Fruit fly (Drosophila melanogaster) whole organism, embryonic: ENCODE results near the gene CG8420.
A peak's percentile ranks its signal among the peaks of the same experiment; 100 is the strongest.

Experiments
- Adf1 ChIP-seq: fragments of 200-800 bp; sonication (Bioruptor generic); IDR thresholded peaks from 2 replicates; pipeline ENCODE4 v1.3.6; 2022; ENCODE audit warnings: missing biosample characterization, missing genetic modification characterization
- Asciz ChIP-seq: fragments of 200-800 bp; sonication (Bioruptor generic); optimal IDR thresholded peaks from 2 replicates; lab custom pipeline; 2017; ENCODE audit warnings: missing biosample characterization, mild to moderate bottlenecking, missing genetic modification characterization, missing genetic modification reagents
- BtbVII ChIP-seq: fragments of 200-800 bp; sonication (Bioruptor generic); optimal IDR thresholded peaks from 3 replicates; lab custom pipeline; 2017; ENCODE audit warnings: missing biosample characterization, mild to moderate bottlenecking, missing genetic modification characterization
- CG11504 ChIP-seq: fragments of 200-800 bp; sonication (Bioruptor generic); optimal IDR thresholded peaks from 3 replicates; lab custom pipeline; 2019; ENCODE audit warnings: missing biosample characterization, mild to moderate bottlenecking, missing genetic modification characterization, moderate library complexity
- CG2116 ChIP-seq: fragments of 200-800 bp; sonication (Bioruptor generic); optimal IDR thresholded peaks from 3 replicates; lab custom pipeline; 2018; ENCODE audit warnings: missing biosample characterization, mild to moderate bottlenecking, missing genetic modification characterization
- CG2120 ChIP-seq: fragments of 200-800 bp; sonication (Bioruptor generic); optimal IDR thresholded peaks from 3 replicates; lab custom pipeline; 2016; ENCODE audit warnings: missing biosample characterization, missing genetic modification characterization
- CG9727 ChIP-seq: fragments of 200-800 bp; sonication (Bioruptor generic); optimal IDR thresholded peaks from 3 replicates; lab custom pipeline; 2017; ENCODE audit warnings: missing biosample characterization, mild to moderate bottlenecking, missing genetic modification characterization
- CHES-1-like ChIP-seq: fragments of 200-800 bp; sonication (Bioruptor generic); optimal IDR thresholded peaks from 2 replicates; lab custom pipeline; 2016; ENCODE audit warnings: missing biosample characterization, missing genetic modification characterization
- CTCF ChIP-seq: fragments of 200-800 bp; sonication (Bioruptor generic); optimal IDR thresholded peaks from 2 replicates; lab custom pipeline; 2017; ENCODE audit warnings: missing biosample characterization, mild to moderate bottlenecking, missing genetic modification characterization, moderate library complexity
- ERR ChIP-seq: fragments of 200-800 bp; sonication (Bioruptor generic); optimal IDR thresholded peaks from 2 replicates; lab custom pipeline; 2016; ENCODE audit warnings: missing biosample characterization, missing genetic modification characterization
- Elba2 ChIP-seq: fragments of 200-800 bp; sonication (Bioruptor generic); optimal IDR thresholded peaks from 3 replicates; lab custom pipeline; 2016; ENCODE audit warnings: missing biosample characterization, missing genetic modification characterization
- Ets65A ChIP-seq: fragments of 200-800 bp; sonication (Bioruptor generic); peaks from one replicate; lab custom pipeline; 2016; ENCODE audit warnings: missing biosample characterization, missing genetic modification characterization
- Fer1 ChIP-seq: fragments of 200-800 bp; sonication (Bioruptor generic); optimal IDR thresholded peaks from 2 replicates; lab custom pipeline; 2017; ENCODE audit warnings: missing biosample characterization, mild to moderate bottlenecking, missing genetic modification characterization
- HLH4C ChIP-seq: fragments of 200-800 bp; sonication (Bioruptor generic); IDR thresholded peaks from 3 replicates; pipeline ENCODE4 v1.3.6; 2022; ENCODE audit warnings: missing biosample characterization, missing genetic modification characterization; ENCODE audit not compliant: partially characterized antibody
- HmgD ChIP-seq: fragments of 200-800 bp; sonication (Bioruptor generic); optimal IDR thresholded peaks from 3 replicates; lab custom pipeline; 2016; ENCODE audit warnings: missing biosample characterization, missing genetic modification characterization
- Meics ChIP-seq: fragments of 200-800 bp; sonication (Bioruptor generic); optimal IDR thresholded peaks from 2 replicates; lab custom pipeline; 2017; ENCODE audit warnings: missing biosample characterization, mild to moderate bottlenecking, missing genetic modification characterization
- Myb ChIP-seq: fragments of 200-800 bp; sonication (Bioruptor generic); optimal IDR thresholded peaks from 2 replicates; lab custom pipeline; 2016; ENCODE audit warnings: missing biosample characterization, missing genetic modification characterization
- Opbp ChIP-seq: fragments of 200-800 bp; sonication (Bioruptor generic); IDR thresholded peaks from 3 replicates; pipeline ENCODE4 v1.3.6; 2022; ENCODE audit warnings: missing biosample characterization, missing genetic modification characterization; ENCODE audit not compliant: partially characterized antibody
- Ravus ChIP-seq: fragments of 200-800 bp; sonication (Bioruptor generic); IDR thresholded peaks from 2 replicates; pipeline ENCODE4 v1.3.6; 2022; ENCODE audit warnings: missing biosample characterization, missing genetic modification characterization
- Sox102F ChIP-seq: fragments of 200-800 bp; sonication (Bioruptor generic); optimal IDR thresholded peaks from 2 replicates; lab custom pipeline; 2018; ENCODE audit warnings: missing biosample characterization, mild to moderate bottlenecking, missing genetic modification characterization, moderate library complexity
- amos ChIP-seq: fragments of 200-800 bp; sonication (Bioruptor generic); IDR thresholded peaks from 2 replicates; pipeline ENCODE4 v1.3.6; 2022; ENCODE audit warnings: missing biosample characterization, missing genetic modification characterization; ENCODE audit not compliant: partially characterized antibody
- ato ChIP-seq: fragments of 200-800 bp; sonication (Bioruptor generic); IDR thresholded peaks from 2 replicates; pipeline ENCODE4 v1.3.6; 2022; ENCODE audit warnings: missing biosample characterization, missing genetic modification characterization; ENCODE audit not compliant: partially characterized antibody
- dmrt11E ChIP-seq: fragments of 200-800 bp; sonication (Bioruptor generic); optimal IDR thresholded peaks from 3 replicates; lab custom pipeline; 2018; ENCODE audit warnings: missing biosample characterization, mild to moderate bottlenecking, missing genetic modification characterization, moderate library complexity
- ewg ChIP-seq: fragments of 200-800 bp; sonication (Bioruptor generic); optimal IDR thresholded peaks from 3 replicates; lab custom pipeline; 2017; ENCODE audit warnings: mild to moderate bottlenecking, missing biosample characterization, missing genetic modification reagents, missing genetic modification characterization
- fd64A ChIP-seq: fragments of 200-800 bp; sonication (Bioruptor generic); optimal IDR thresholded peaks from 3 replicates; lab custom pipeline; 2018; ENCODE audit warnings: missing biosample characterization, mild to moderate bottlenecking, missing genetic modification characterization
- gro ChIP-seq: fragments of 200-800 bp; sonication (Bioruptor generic); optimal IDR thresholded peaks from 2 replicates; lab custom pipeline; 2016; ENCODE audit warnings: missing biosample characterization, missing genetic modification characterization
- ham ChIP-seq: fragments of 200-800 bp; sonication (Bioruptor generic); IDR thresholded peaks from 2 replicates; pipeline ENCODE4 v1.3.6; 2022; ENCODE audit warnings: missing biosample characterization, missing genetic modification characterization
- hbn ChIP-seq: fragments of 200-800 bp; sonication (Bioruptor generic); IDR thresholded peaks from 2 replicates; pipeline ENCODE4 v1.3.6; 2022; ENCODE audit warnings: missing biosample characterization, missing genetic modification characterization; ENCODE audit not compliant: partially characterized antibody
- her ChIP-seq: fragments of 200-800 bp; sonication (Bioruptor generic); optimal IDR thresholded peaks from 2 replicates; lab custom pipeline; 2016; ENCODE audit warnings: missing biosample characterization, missing genetic modification characterization
- insv ChIP-seq, 2 experiments: fragments of 200-800 bp; sonication (Bioruptor generic); optimal IDR thresholded peaks; 3 replicates each; lab custom pipeline; 2016 to 2018; ENCODE audit warnings: missing biosample characterization in 2 of 2, missing genetic modification characterization in 2 of 2
- lilli ChIP-seq: fragments of 200-800 bp; sonication (Bioruptor generic); optimal IDR thresholded peaks from 3 replicates; lab custom pipeline; 2016; ENCODE audit warnings: missing biosample characterization, missing genetic modification characterization
- lmd ChIP-seq: fragments of 200-800 bp; sonication (Bioruptor generic); IDR thresholded peaks from 2 replicates; pipeline ENCODE4 v1.3.6; 2022; ENCODE audit warnings: missing biosample characterization, missing genetic modification characterization
- lola ChIP-seq, 3 experiments: fragments of >200 bp in 2 of 3; fragments of 200-800 bp in 1 of 3; sonication (Bioruptor generic) in 1 of 3; optimal IDR thresholded peaks; 2 replicates each; lab custom pipeline; 2017 to 2019; ENCODE audit warnings: missing biosample characterization in 3 of 3, missing genetic modification characterization in 3 of 3, mild to moderate bottlenecking in 1 of 3, moderate library complexity in 1 of 3
- nerfin-2 ChIP-seq: fragments of 200-800 bp; sonication (Bioruptor generic); IDR thresholded peaks from 2 replicates; pipeline ENCODE4 v1.3.6; 2022; ENCODE audit warnings: missing biosample characterization, missing genetic modification characterization; ENCODE audit not compliant: partially characterized antibody
- onecut ChIP-seq: fragments of 200-800 bp; sonication (Bioruptor generic); IDR thresholded peaks from 2 replicates; pipeline ENCODE4 v1.3.6; 2022; ENCODE audit warnings: missing biosample characterization, missing genetic modification characterization
- phol ChIP-seq: fragments of 200-800 bp; sonication (Bioruptor generic); optimal IDR thresholded peaks from 3 replicates; lab custom pipeline; 2018; ENCODE audit warnings: missing biosample characterization, mild to moderate bottlenecking, missing genetic modification characterization, moderate library complexity
- pita ChIP-seq: fragments of 200-800 bp; sonication (Bioruptor generic); optimal IDR thresholded peaks from 2 replicates; lab custom pipeline; 2017; ENCODE audit warnings: missing biosample characterization, mild to moderate bottlenecking, missing genetic modification characterization
- scrt ChIP-seq: fragments of 200-800 bp; sonication (Bioruptor generic); optimal IDR thresholded peaks from 2 replicates; lab custom pipeline; 2018; ENCODE audit warnings: missing biosample characterization, mild to moderate bottlenecking, missing genetic modification characterization, moderate library complexity
- trem ChIP-seq: fragments of 200-800 bp; optimal IDR thresholded peaks from 3 replicates; lab custom pipeline; 2019; ENCODE audit warnings: missing biosample characterization, mild to moderate bottlenecking, missing genetic modification characterization, moderate library complexity
- unc-4 ChIP-seq: fragments of 200-800 bp; sonication (Bioruptor generic); IDR thresholded peaks from 2 replicates; pipeline ENCODE4 v1.3.6; 2022; ENCODE audit warnings: missing biosample characterization, missing genetic modification characterization; ENCODE audit not compliant: partially characterized antibody
- vnd ChIP-seq: fragments of 200-800 bp; sonication (Bioruptor generic); IDR thresholded peaks from 3 replicates; pipeline ENCODE4 v1.3.6; 2022; ENCODE audit warnings: missing biosample characterization, missing genetic modification characterization; ENCODE audit not compliant: partially characterized antibody
- zfh2 ChIP-seq: fragments of 200-800 bp; sonication (Bioruptor generic); optimal IDR thresholded peaks from 2 replicates; lab custom pipeline; 2016; ENCODE audit warnings: missing biosample characterization, missing genetic modification characterization

CG8420 gene

dm6 chr3R:9266765-9267164 lies 20.3 kb downstream of the CG8420 start, which contains the start of the genes TrpRS and Vps16A (continued):
- no peak for TF ChIP-seq BtbVII (GFP tag; lab: Kevin White, UChicago)
- TF ChIP-seq ewg (GFP tag; lab: Kevin White, UChicago): no peak
- peak; percentile 98 for TF ChIP-seq vnd (GFP tag; lab: Robert Waterston, UW)
- peak; percentile 82 for TF ChIP-seq Elba2 (GFP tag; lab: Kevin White, UChicago)
- TF ChIP-seq CHES-1-like (GFP tag; lab: Kevin White, UChicago): peak; percentile 53
- no peak for TF ChIP-seq Ravus (GFP tag; lab: Robert Waterston, UW)
- peak; percentile 99 for TF ChIP-seq HLH4C
- no peak for TF ChIP-seq Asciz (GFP tag; lab: Kevin White, UChicago)
- peak; percentile 94 for TF ChIP-seq ato (GFP tag; lab: Robert Waterston, UW)
- TF ChIP-seq her (GFP tag; lab: Kevin White, UChicago): peak; percentile 29
- peak; percentile 97 for TF ChIP-seq hbn (GFP tag; lab: Robert Waterston, UW)
- TF ChIP-seq Fer1 (GFP tag; lab: Kevin White, UChicago): peak; percentile 19
- no peak for TF ChIP-seq pita (GFP tag; lab: Kevin White, UChicago)
- no peak for TF ChIP-seq lmd
- peak; percentile 95 for TF ChIP-seq CG2116 (GFP tag; lab: Kevin White, UChicago)
- TF ChIP-seq zfh2 (GFP tag; lab: Kevin White, UChicago): no peak
- TF ChIP-seq scrt: peak; percentile 87
- peak; percentile 67 for TF ChIP-seq CTCF (GFP tag; lab: Kevin White, UChicago)
- TF ChIP-seq CG2120 (GFP tag; lab: Kevin White, UChicago): peak; percentile 14
- peak; percentile 58 for TF ChIP-seq gro
- TF ChIP-seq nerfin-2 (GFP tag; lab: Robert Waterston, UW): peak; percentile 98
- no peak for TF ChIP-seq lola (GFP tag; optimal IDR thresholded peaks at IDR 0.05; lab: Kevin White, UChicago)
- no peak for TF ChIP-seq CG11504 (tag; lab: Kevin White, UChicago)
- TF ChIP-seq CG9727 (GFP tag; lab: Kevin White, UChicago): no peak
- TF ChIP-seq onecut (GFP tag; lab: Robert Waterston, UW): peak; percentile 46; the same call in 1 of the 2 replicates
- TF ChIP-seq amos (GFP tag; lab: Robert Waterston, UW): peak; percentile 98
- TF ChIP-seq trem: peak; percentile 73
- TF ChIP-seq HmgD: peak; percentile 42
- TF ChIP-seq Opbp: peak; percentile 98
- TF ChIP-seq Meics (GFP tag; lab: Kevin White, UChicago): no peak
- TF ChIP-seq Sox102F (GFP tag; lab: Kevin White, UChicago): no peak
- TF ChIP-seq Adf1 (GFP tag; lab: Robert Waterston, UW): no peak
- TF ChIP-seq ERR: no peak
- peak; percentile 98 for TF ChIP-seq unc-4 (GFP tag; lab: Robert Waterston, UW)
- no peak for TF ChIP-seq lilli
- TF ChIP-seq insv (GFP tag; optimal IDR thresholded peaks at IDR 0.05; lab: Kevin White, UChicago): peak in 1 of 2 experiments; percentile 40
- no peak for TF ChIP-seq dmrt11E
- no peak for TF ChIP-seq fd64A (GFP tag; lab: Kevin White, UChicago)
- peak; percentile 35 for TF ChIP-seq phol (tag; lab: Kevin White, UChicago)

DNA sequence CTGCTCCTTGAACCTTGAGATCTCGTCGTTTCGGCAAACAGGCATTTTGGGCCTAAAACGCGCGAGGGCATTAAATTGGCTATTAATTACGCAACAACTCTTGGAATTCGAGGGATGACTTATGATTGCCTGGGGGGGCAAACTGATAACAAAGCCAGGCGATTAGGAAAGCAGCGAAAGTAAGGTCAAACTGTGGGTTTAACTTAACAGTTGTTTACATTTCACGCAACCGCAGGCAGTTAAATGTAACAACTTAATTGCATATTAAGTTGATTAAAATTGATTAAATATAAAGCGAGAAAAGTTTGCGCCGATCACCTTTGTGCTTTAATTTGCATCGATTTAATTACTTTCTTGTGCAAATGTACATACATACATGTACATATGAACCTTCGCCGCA lies 41.3 kb downstream of the CG8420 start:
- TF ChIP-seq Ets65A (peak; percentile 93), Myb (GFP tag; lab: Kevin White, UChicago) (no peak), ham (no peak)
